Worm (Caenorhabditis elegans): Measurements from ENCODE around the gene C26E1.2.

The C26E1.2 gene

ce11 chrV:13313045-13313623 is 8.2 kb downstream of the C26E1.2 start, which contains the start of gene C50B6.3 (continued):
- TF ChIP-seq elt-1 (tag; optimal IDR thresholded peaks at IDR 0.05) (peak; percentile 42), snpc-4 (tag; optimal IDR thresholded peaks at IDR 0.05) (no peak), egl-5 (tag; optimal IDR thresholded peaks at IDR 0.05) (peak; percentile 68), sea-2 (GFP tag; optimal IDR thresholded peaks at IDR 0.05) (no peak), mdl-1 (tag; optimal IDR thresholded peaks at IDR 0.05) (no peak), lin-15B (tag; optimal IDR thresholded peaks at IDR 0.05) (peak; percentile 94), nhr-11 (tag; optimal IDR thresholded peaks at IDR 0.05) (no peak), nhr-25 (tag; optimal IDR thresholded peaks at IDR 0.05) (peak; percentile 63), ztf-11 (tag; optimal IDR thresholded peaks at IDR 0.05) (no peak), nhr-12 (tag; optimal IDR thresholded peaks at IDR 0.05) (no peak), ceh-28 (tag; optimal IDR thresholded peaks at IDR 0.05) (peak; percentile 53), fos-1 (tag; optimal IDR thresholded peaks at IDR 0.05) (no peak), daf-12 (tag; optimal IDR thresholded peaks at IDR 0.05) (no peak), pqm-1 (tag; optimal IDR thresholded peaks at IDR 0.05) (peak; percentile 19), mml-1 (tag; optimal IDR thresholded peaks at IDR 0.05) (no peak), nhr-23 (tag; optimal IDR thresholded peaks at IDR 0.05) (peak; percentile 90), ceh-82 (tag; optimal IDR thresholded peaks at IDR 0.05) (peak; percentile 29)

ce11 chrV:13317911-13318502 is 13.1 kb downstream of the C26E1.2 start, which contains the start of the genes col-161 and srh-18:
TSS of gene col-161 (minus strand) at chrV:13318011.
TSS of gene srh-18 (plus strand) at chrV:13318452.
- TF ChIP-seq pqm-1 (tag; optimal IDR thresholded peaks at IDR 0.05) (no peak), nhr-25 (tag; optimal IDR thresholded peaks at IDR 0.05) (peak; percentile 10)

ce11 chrV:13320676-13321075 is 15.7 kb downstream of the C26E1.2 start, which contains the start of gene srh-15:
TSS of gene srh-15 (plus strand) at chrV:13320976.
- no peak for TF ChIP-seq jun-1 (tag; optimal IDR thresholded peaks at IDR 0.05)
- TF ChIP-seq nhr-76 (tag; optimal IDR thresholded peaks at IDR 0.05): no peak
- no peak for TF ChIP-seq nhr-43 (tag; optimal IDR thresholded peaks at IDR 0.05; ENCODE audit: poor library complexity, severe bottlenecking)
- no peak for TF ChIP-seq unc-39 (tag; optimal IDR thresholded peaks at IDR 0.05)

- no peak for TF ChIP-seq eor-1 (tag; optimal IDR thresholded peaks at IDR 0.05)
- no peak for TF ChIP-seq tbx-2 (tag; optimal IDR thresholded peaks at IDR 0.05)
- no peak for TF ChIP-seq fkh-10 (GFP tag; optimal IDR thresholded peaks at IDR 0.05)
- TF ChIP-seq nfya-1 (tag; optimal IDR thresholded peaks at IDR 0.05; ENCODE audit: insufficient read depth): no peak
- no peak for TF ChIP-seq fkh-2 (tag; optimal IDR thresholded peaks at IDR 0.05)
- TF ChIP-seq unc-62 (GFP tag; optimal IDR thresholded peaks at IDR 0.05): no peak
- TF ChIP-seq nhr-76 (tag; optimal IDR thresholded peaks at IDR 0.05): no peak
- TF ChIP-seq unc-39 (tag; optimal IDR thresholded peaks at IDR 0.05): no peak
- TF ChIP-seq lin-39 (tag; optimal IDR thresholded peaks at IDR 0.05): no peak
- no peak for TF ChIP-seq ztf-4 (tag; optimal IDR thresholded peaks at IDR 0.05)
- TF ChIP-seq elt-2 (tag; optimal IDR thresholded peaks at IDR 0.05): peak; percentile 58
- TF ChIP-seq nhr-237 (tag; optimal IDR thresholded peaks at IDR 0.05): no peak
- peak; percentile 75 for TF ChIP-seq pqm-1 (tag; optimal IDR thresholded peaks at IDR 0.05)
- TF ChIP-seq nhr-11 (tag; optimal IDR thresholded peaks at IDR 0.05): no peak
Measured at ce11 chrV:13324933-13325760, 20.2 kb downstream of the C26E1.2 start, which contains the start of gene C50B6.7. TSS of gene C50B6.7 (minus strand) at chrV:13324983.

ce11 chrV:13327463-13327862 is 22.5 kb downstream of the C26E1.2 start, which contains the start of gene str-37:
TSS of gene str-37 (plus strand) at chrV:13327763.
- TF ChIP-seq nhr-67 (tag; optimal IDR thresholded peaks at IDR 0.05) (no peak), hmg-11 (tag; optimal IDR thresholded peaks at IDR 0.05) (no peak), fkh-2 (tag; optimal IDR thresholded peaks at IDR 0.05) (no peak), nhr-43 (tag; optimal IDR thresholded peaks at IDR 0.05; ENCODE audit: poor library complexity, severe bottlenecking) (no peak), unc-39 (tag; optimal IDR thresholded peaks at IDR 0.05) (no peak), ceh-28 (tag; optimal IDR thresholded peaks at IDR 0.05) (no peak), elt-3 (tag; optimal IDR thresholded peaks at IDR 0.05) (no peak), elt-2 (tag; optimal IDR thresholded peaks at IDR 0.05) (no peak), ceh-9 (tag; optimal IDR thresholded peaks at IDR 0.05) (no peak), eor-1 (tag; optimal IDR thresholded peaks at IDR 0.05) (no peak), nhr-237 (tag; optimal IDR thresholded peaks at IDR 0.05) (no peak)
